Worm (Caenorhabditis elegans): ENCODE data around the gene T07F12.2.

DNA sequence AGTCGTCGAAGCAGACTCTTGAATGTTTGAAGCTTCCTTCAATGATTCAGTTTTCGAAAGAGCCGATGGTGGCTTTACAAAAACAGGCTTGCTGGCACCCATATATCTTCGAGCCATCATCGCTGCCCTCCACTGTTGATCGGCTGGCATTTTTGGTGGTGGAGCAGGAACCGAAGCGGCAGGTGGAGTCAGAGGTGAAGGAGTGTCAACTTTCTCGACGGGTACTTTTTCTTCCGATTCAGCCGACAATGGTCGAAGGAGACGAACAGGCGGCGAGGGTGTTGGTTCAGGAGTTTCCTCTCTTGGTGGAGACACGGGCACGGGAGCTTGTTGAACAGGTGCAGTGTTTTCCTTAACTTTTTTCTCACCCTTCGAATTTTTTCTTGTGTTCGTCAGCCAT, 47.7 kb upstream of the T07F12.2 start:
- TF ChIP-seq ztf-23 (GFP tag; IDR thresholded peaks at IDR 0.05) (no peak), tab-1 (GFP tag; IDR thresholded peaks at IDR 0.05) (no peak), flt-1 (GFP tag; IDR thresholded peaks at IDR 0.05) (no peak), klf-2 (GFP tag; conservative IDR thresholded peaks at IDR 0.05) (no peak), ztf-29 (GFP tag; IDR thresholded peaks at IDR 0.05) (no peak), med-1 (GFP tag; optimal IDR thresholded peaks at IDR 0.05; ENCODE audit: insufficient read depth) (no peak)
